Fruit fly (Drosophila melanogaster): ENCODE data around the gene Rev1.

Gene Rev1

DNA sequence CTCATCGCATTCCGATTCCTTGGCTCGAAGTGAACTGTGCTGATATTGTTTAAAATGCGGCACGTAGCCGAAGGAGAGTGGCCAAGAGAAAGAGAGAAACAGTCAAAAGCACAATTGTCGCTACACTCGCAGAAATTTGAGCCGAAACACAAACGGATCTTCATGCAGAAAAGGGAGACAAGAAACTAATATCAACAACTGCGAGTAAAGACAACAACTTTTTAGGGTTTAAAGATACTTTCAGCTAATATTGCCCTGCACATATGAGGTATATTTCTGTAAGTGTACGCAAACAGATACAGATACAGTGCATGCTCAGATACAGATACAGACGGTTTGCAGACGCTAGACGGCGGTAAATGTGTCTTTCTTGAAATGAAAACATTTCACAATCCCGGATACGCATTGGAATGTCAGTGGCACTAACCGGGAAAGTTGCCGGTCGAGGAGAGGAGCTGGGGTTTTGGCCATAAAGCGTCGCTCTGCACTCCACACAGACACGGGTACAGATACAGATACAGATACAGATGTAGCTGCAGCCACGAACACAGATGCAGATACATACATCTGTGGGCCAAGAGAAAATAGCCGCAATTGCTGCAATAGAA, 9.9 kb upstream of the Rev1 start (continued):
- TF ChIP-seq CG14441 (GFP tag; IDR thresholded peaks at IDR 0.05) (peak; percentile 86), CG33557 (GFP tag; optimal IDR thresholded peaks at IDR 0.05) (peak; percentile 2), chn (GFP tag; optimal IDR thresholded peaks at IDR 0.05) (peak; percentile 91), CG10147 (GFP tag; optimal IDR thresholded peaks at IDR 0.05) (peak; percentile 32), dimm (GFP tag; IDR thresholded peaks at IDR 0.05) (peak; percentile 58), pum (GFP tag; optimal IDR thresholded peaks at IDR 0.05) (peak; percentile 92), ci (GFP tag; IDR thresholded peaks at IDR 0.05) (peak; percentile 95), croc (GFP tag; conservative IDR thresholded peaks at IDR 0.05) (peak; percentile 76), Bgb (GFP tag; IDR thresholded peaks at IDR 0.05; ENCODE audit: partially characterized antibody) (no peak), CG7987 (GFP tag; optimal IDR thresholded peaks at IDR 0.05) (peak; percentile 60), CG17829 (tag; optimal IDR thresholded peaks at IDR 0.05) (peak; percentile 89), unpg (GFP tag; optimal IDR thresholded peaks at IDR 0.05) (peak; percentile 89), CG17385 (GFP tag; optimal IDR thresholded peaks at IDR 0.05) (peak; percentile 79), CG4282 (GFP tag; optimal IDR thresholded peaks at IDR 0.05) (peak; percentile 72), CG16863 (GFP tag; optimal IDR thresholded peaks at IDR 0.05) (peak; percentile 91), kah (GFP tag; optimal IDR thresholded peaks at IDR 0.05) (peak; percentile 71), ssp (GFP tag; IDR thresholded peaks at IDR 0.05) (peak; percentile 75), CG43689 (GFP tag; IDR thresholded peaks at IDR 0.05) (peak; percentile 80), CG11504 (tag; optimal IDR thresholded peaks at IDR 0.05) (peak; percentile 92), Myb (GFP tag; optimal IDR thresholded peaks at IDR 0.05) (peak; percentile 61), Scr (GFP tag; IDR thresholded peaks at IDR 0.05; ENCODE audit: partially characterized antibody) (no peak), CG2678 (tag; optimal IDR thresholded peaks at IDR 0.05) (peak; percentile 86), klu (GFP tag; IDR thresholded peaks at IDR 0.05) (peak; percentile 55), CG3838 (GFP tag; optimal IDR thresholded peaks at IDR 0.05) (peak; percentile 6), CoRest (tag; optimal IDR thresholded peaks at IDR 0.05) (peak; percentile 81), CG18476 (GFP tag; optimal IDR thresholded peaks at IDR 0.05) (peak; percentile 72), Gug (GFP tag; IDR thresholded peaks at IDR 0.05) (peak; percentile 85), CG15696 (tag; optimal IDR thresholded peaks at IDR 0.05) (peak; percentile 53), run (tag; optimal IDR thresholded peaks at IDR 0.05) (peak; percentile 68), CG42726 (GFP tag; IDR thresholded peaks at IDR 0.05; ENCODE audit: partially characterized antibody) (no peak), fd96Cb (tag; optimal IDR thresholded peaks at IDR 0.05) (peak; percentile 90), ken (GFP tag; IDR thresholded peaks at IDR 0.05) (peak; percentile 90), Mrtf (GFP tag; IDR thresholded peaks at IDR 0.05) (peak; percentile 81), Fer3 (tag; optimal IDR thresholded peaks at IDR 0.05) (peak; percentile 74), Sox102F (GFP tag; optimal IDR thresholded peaks at IDR 0.05) (peak; percentile 95), NfI (GFP tag; optimal IDR thresholded peaks at IDR 0.05) (peak; percentile 87), CG17328 (GFP tag; IDR thresholded peaks at IDR 0.05) (peak; percentile 92), CG7745 (tag; optimal IDR thresholded peaks at IDR 0.05) (no peak), C15 (GFP tag; IDR thresholded peaks at IDR 0.05) (peak; percentile 36; the same call in 1 of the 3 replicates), slp2 (GFP tag; optimal IDR thresholded peaks at IDR 0.05) (peak; percentile 88), HLH54F (GFP tag; optimal IDR thresholded peaks at IDR 0.05) (peak; percentile 75), Asciz (GFP tag; optimal IDR thresholded peaks at IDR 0.05) (peak; percentile 90), CG15073 (GFP tag; optimal IDR thresholded peaks at IDR 0.05) (no peak), ase (GFP tag; IDR thresholded peaks at IDR 0.05) (peak; percentile 85), Ets97D (GFP tag; optimal IDR thresholded peaks at IDR 0.05) (peak; percentile 64), CG13424 (tag; optimal IDR thresholded peaks at IDR 0.05) (peak; percentile 84), CG9609 (GFP tag; optimal IDR thresholded peaks at IDR 0.05) (peak; percentile 88), Gsc (GFP tag; IDR thresholded peaks at IDR 0.05) (peak; percentile 83), toy (GFP tag; IDR thresholded peaks at IDR 0.05) (no peak), Hr39 (optimal IDR thresholded peaks at IDR 0.05) (no peak)
